Worm (Caenorhabditis elegans) whole organism, L4/young adult: Measurements from ENCODE around the gene C34F6.5.

Experiments used
- W03F9.2 ChIP-seq: fragments of 150-350 bp; optimal IDR thresholded peaks from 2 replicates; lab custom pipeline; 2014; ENCODE audit warnings: missing biosample characterization, missing genetic modification characterization
- him-1 ChIP-seq: sonication (generic microtip); optimal IDR thresholded peaks from 2 replicates; lab custom pipeline; 2016; ENCODE audit warnings: missing genotype, missing genetic modification reagents, missing genetic modification characterization, missing compliant biosample characterization

DNA sequence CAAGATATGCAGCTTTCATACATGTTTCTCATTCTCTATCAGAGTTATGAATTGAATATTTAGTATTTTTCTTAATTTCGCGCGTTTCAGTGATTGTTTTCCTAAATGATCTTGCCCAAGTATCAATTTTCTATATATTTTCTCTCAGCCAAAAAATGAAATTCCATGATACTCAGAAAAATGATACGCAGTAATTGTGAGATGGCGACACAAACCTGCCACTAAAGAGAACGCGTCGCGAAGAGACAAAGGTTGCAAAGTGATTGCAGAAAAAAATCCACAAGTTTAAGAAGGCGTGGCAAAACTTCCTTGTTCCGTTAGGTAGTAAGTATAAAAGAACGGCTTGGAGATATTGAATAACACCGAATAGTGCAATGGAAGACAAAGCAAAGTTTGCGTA lies 7.5 kb downstream of the C34F6.5 start, which contains the start of gene col-179:
- TF ChIP-seq him-1 (tag; lab: Kevin White, UChicago) (no peak), W03F9.2 (tag; lab: Kevin White, UChicago) (no peak)
